Worm (Caenorhabditis elegans) whole organism, L4 larva: ENCODE results near the gene srtx-1.
"Not testable (repeated sequence)": the region's sequence is repeated elsewhere in the genome, so short reads cannot be mapped to it uniquely, and the experiment has no call there.

Experiments
- Y48G9A.11 ChIP-seq: fragments of 200-800 bp; sonication (Bioruptor generic); IDR thresholded peaks from 2 replicates; pipeline ENCODE4 v1.3.6; 2022; ENCODE audit warnings: missing genetic modification reagents, missing genetic modification characterization, missing compliant biosample characterization
- ZK546.5 ChIP-seq, 2 experiments: sonication (generic microtip); optimal IDR thresholded peaks; 2 replicates each; lab custom pipeline; 2017; ENCODE audit warnings: missing biosample characterization in 2 of 2, missing genetic modification characterization in 2 of 2
- ceh-20 ChIP-seq: fragments of 200-800 bp; sonication (Bioruptor generic); IDR thresholded peaks from 2 replicates; pipeline ENCODE4 v1.3.6; 2022; ENCODE audit warnings: missing genetic modification reagents, missing genetic modification characterization, missing compliant biosample characterization
- ceh-28 ChIP-seq: fragments of 150-350 bp; optimal IDR thresholded peaks from 2 replicates; lab custom pipeline; 2014; ENCODE audit warnings: missing biosample characterization, missing genetic modification reagents, missing genetic modification characterization
- ceh-44 ChIP-seq: fragments of 200-800 bp; sonication (Bioruptor generic); IDR thresholded peaks from 2 replicates; pipeline ENCODE4 v1.3.6; 2022; ENCODE audit warnings: missing genetic modification reagents, missing genetic modification characterization, missing compliant biosample characterization
- ceh-62 ChIP-seq: sonication (generic microtip); optimal IDR thresholded peaks from 2 replicates; lab custom pipeline; 2017; ENCODE audit warnings: missing biosample characterization, missing genetic modification characterization
- dmd-8 ChIP-seq: fragments of 200-800 bp; sonication (Bioruptor generic); IDR thresholded peaks from 2 replicates; pipeline ENCODE4 v1.3.6; 2022; ENCODE audit warnings: missing genetic modification characterization, missing compliant biosample characterization
- egl-43 ChIP-seq: fragments of 200-800 bp; sonication (Bioruptor generic); IDR thresholded peaks from 2 replicates; pipeline ENCODE4 v1.3.6; 2022; ENCODE audit warnings: missing genetic modification reagents, missing genetic modification characterization, missing compliant biosample characterization
- hlh-11 ChIP-seq: fragments of 200-800 bp; sonication (Bioruptor generic); optimal IDR thresholded peaks from 2 replicates; lab custom pipeline; 2018; ENCODE audit warnings: mild to moderate bottlenecking, missing genetic modification characterization, missing compliant biosample characterization
- jun-1 ChIP-seq: fragments of 150-350 bp; optimal IDR thresholded peaks from 2 replicates; lab custom pipeline; 2014; ENCODE audit warnings: missing biosample characterization, missing genetic modification reagents, missing genetic modification characterization
- lim-7 ChIP-seq: fragments of 200-800 bp; sonication (Bioruptor generic); IDR thresholded peaks from 2 replicates; pipeline ENCODE4 v1.3.6; 2022; ENCODE audit warnings: missing genetic modification characterization, missing compliant biosample characterization
- lin-1 ChIP-seq: fragments of 200-800 bp; sonication (Bioruptor generic); IDR thresholded peaks from 2 replicates; pipeline ENCODE4 v1.3.6; 2022; ENCODE audit warnings: missing genetic modification reagents, missing genetic modification characterization, missing compliant biosample characterization
- lin-13 ChIP-seq: fragments of 150-350 bp; optimal IDR thresholded peaks from 2 replicates; lab custom pipeline; 2014; ENCODE audit warnings: missing biosample characterization, missing genetic modification reagents, missing genetic modification characterization
- lin-15B ChIP-seq: fragments of 150-350 bp; sonication (generic microtip); optimal IDR thresholded peaks from 3 replicates; lab custom pipeline; 2014; ENCODE audit warnings: missing biosample characterization, missing genetic modification characterization
- lin-39 ChIP-seq: fragments of 150-350 bp; optimal IDR thresholded peaks from 2 replicates; lab custom pipeline; 2014; ENCODE audit warnings: missing biosample characterization, missing genetic modification reagents, missing genetic modification characterization
- mdl-1 ChIP-seq, 2 experiments: fragments of 150-350 bp in 1 of 2; sonication (generic microtip) in 1 of 2; optimal IDR thresholded peaks; 2 replicates each; lab custom pipeline; 2014 to 2017; ENCODE audit warnings: missing biosample characterization in 2 of 2, missing genetic modification characterization in 2 of 2
- mdt-29 ChIP-seq: fragments of 200-800 bp; sonication (Bioruptor generic); IDR thresholded peaks from 2 replicates; pipeline ENCODE4 v1.3.6; 2022; ENCODE audit warnings: missing genetic modification reagents, missing genetic modification characterization, missing compliant biosample characterization
- mxl-2 ChIP-seq: fragments of 200-800 bp; sonication (Bioruptor generic); conservative IDR thresholded peaks from 2 replicates; pipeline ENCODE4 v1.3.6; 2022; ENCODE audit warnings: missing genetic modification reagents, missing genetic modification characterization, missing compliant biosample characterization
- nhr-102 ChIP-seq: sonication (generic microtip); optimal IDR thresholded peaks from 2 replicates; lab custom pipeline; 2016; ENCODE audit warnings: mild to moderate bottlenecking, missing genetic modification characterization, moderate library complexity, missing compliant biosample characterization
- nhr-25 ChIP-seq: sonication (generic microtip); optimal IDR thresholded peaks from 2 replicates; lab custom pipeline; 2017; ENCODE audit warnings: missing genetic modification characterization, mild to moderate bottlenecking, missing compliant biosample characterization, antibody characterized with exemption, moderate library complexity, borderline replicate concordance; ENCODE audit not compliant: insufficient read depth
- nhr-28 ChIP-seq: fragments of 150-350 bp; optimal IDR thresholded peaks from 2 replicates; lab custom pipeline; 2014; ENCODE audit warnings: missing biosample characterization, missing genetic modification characterization
- nhr-42 ChIP-seq: fragments of 200-800 bp; sonication (Bioruptor generic); IDR thresholded peaks from 2 replicates; pipeline ENCODE4 v1.3.6; 2022; ENCODE audit warnings: missing genetic modification characterization, missing compliant biosample characterization
- pha-4 ChIP-seq, 2 experiments: fragments of 150-350 bp in 1 of 2; fragments of 200-800 bp in 1 of 2; sonication (Bioruptor generic) in 1 of 2; IDR thresholded peaks in 1 of 2; optimal IDR thresholded peaks in 1 of 2; 2 replicates each; pipeline versions ENCODE4 v1.3.6 to Lab custom; 2014 to 2022; ENCODE audit warnings: missing genetic modification characterization in 2 of 2, missing genetic modification reagents in 2 of 2, missing biosample characterization in 1 of 2, missing compliant biosample characterization in 1 of 2
- rbr-2 ChIP-seq: sonication (generic microtip); optimal IDR thresholded peaks from 2 replicates; lab custom pipeline; 2016; ENCODE audit warnings: missing genotype, missing genetic modification characterization, missing compliant biosample characterization
- sdz-12 ChIP-seq: fragments of 200-800 bp; sonication (Bioruptor generic); optimal IDR thresholded peaks from 2 replicates; lab custom pipeline; 2018; ENCODE audit warnings: mild to moderate bottlenecking, missing genetic modification characterization, missing compliant biosample characterization
- snpc-1.2 ChIP-seq: fragments of 200-800 bp; sonication (Bioruptor generic); IDR thresholded peaks from 2 replicates; pipeline ENCODE4 v1.3.6; 2022; ENCODE audit warnings: missing genetic modification reagents, missing genetic modification characterization, missing compliant biosample characterization
- tag-97 ChIP-seq: fragments of 200-800 bp; sonication (Bioruptor generic); IDR thresholded peaks from 2 replicates; pipeline ENCODE4 v1.3.6; 2022; ENCODE audit warnings: missing genetic modification characterization, missing compliant biosample characterization
- tra-1 ChIP-seq: fragments of 200-800 bp; sonication (Bioruptor generic); IDR thresholded peaks from 2 replicates; pipeline ENCODE4 v1.3.6; 2022; ENCODE audit warnings: missing genetic modification reagents, missing genetic modification characterization, missing compliant biosample characterization
- unc-62 ChIP-seq, 3 experiments: fragments of 150-350 bp in 1 of 3; sonication (generic microtip); optimal IDR thresholded peaks in 2 of 3; peaks in 1 of 3; 1 replicate in 1 of 3; 2 replicates in 2 of 3; lab custom pipeline; 2014 to 2017; ENCODE audit warnings: missing biosample characterization in 3 of 3, missing genetic modification characterization in 3 of 3, missing genetic modification reagents in 3 of 3, missing genotype in 1 of 3
- zag-1 ChIP-seq: fragments of 150-350 bp; optimal IDR thresholded peaks from 2 replicates; lab custom pipeline; 2014; ENCODE audit warnings: missing biosample characterization, missing genetic modification characterization
- zip-11 ChIP-seq: fragments of 200-800 bp; sonication (Bioruptor generic); IDR thresholded peaks from 2 replicates; pipeline ENCODE4 v1.3.6; 2022; ENCODE audit warnings: missing genetic modification characterization, missing compliant biosample characterization
- ztf-7 ChIP-seq: fragments of 150-350 bp; optimal IDR thresholded peaks from 2 replicates; lab custom pipeline; 2014; ENCODE audit warnings: missing biosample characterization, missing genetic modification characterization

Gene srtx-1

ce11 chrIV:7428998-7429397 is 8.0 kb downstream of the srtx-1 start:
- TF ChIP-seq ceh-62 (tag; lab: Kevin White, UChicago) (no peak), tag-97 (no peak), ceh-44 (no peak), lim-7 (GFP tag; lab: Robert Waterston, UW) (no peak), lin-15B (tag; lab: Kevin White, UChicago) (no peak), lin-39 (tag; lab: Kevin White, UChicago) (no peak), dmd-8 (GFP tag; lab: Robert Waterston, UW) (no peak)

ce11 chrIV:7433858-7434257 is 12.8 kb downstream of the srtx-1 start, which contains the start of gene B0496.11:
Gene B0496.11, minus strand, starts transcription at chrIV:7433958.
- no peak for TF ChIP-seq ZK546.5 (tag; optimal IDR thresholded peaks at IDR 0.05; lab: Kevin White, UChicago)
- no peak for TF ChIP-seq mdt-29 (GFP tag; lab: Robert Waterston, UW)
- TF ChIP-seq nhr-25 (tag; lab: Kevin White, UChicago): no peak
- TF ChIP-seq mdl-1 (tag; optimal IDR thresholded peaks at IDR 0.05; lab: Kevin White, UChicago): no peak
- no peak for TF ChIP-seq lin-15B (tag; lab: Kevin White, UChicago)
- TF ChIP-seq lin-39 (tag; lab: Kevin White, UChicago): no peak
- no peak for TF ChIP-seq ztf-7
- TF ChIP-seq ceh-28: no peak
- no peak for TF ChIP-seq nhr-42
- no peak for TF ChIP-seq nhr-102 (tag; lab: Kevin White, UChicago)
- no peak for TF ChIP-seq egl-43 (GFP tag; lab: Robert Waterston, UW)
- TF ChIP-seq mxl-2 (GFP tag; lab: Robert Waterston, UW): no peak
- no peak for TF ChIP-seq rbr-2 (tag; lab: Kevin White, UChicago)
- TF ChIP-seq lin-13: no peak
- TF ChIP-seq zag-1 (tag; lab: Kevin White, UChicago): no peak
- no peak for TF ChIP-seq nhr-28 (tag; lab: Kevin White, UChicago)
- no peak for TF ChIP-seq zip-11 (GFP tag; lab: Robert Waterston, UW)
- TF ChIP-seq lin-1 (GFP tag; lab: Robert Waterston, UW): no peak
- no peak for TF ChIP-seq sdz-12 (GFP tag; lab: Kevin White, UChicago)
- TF ChIP-seq, all 104 proteins: peak for 0

- TF ChIP-seq unc-62 (GFP tag; optimal IDR thresholded peaks at IDR 0.05 in 1 of 2; lab: Kevin White, UChicago) (peak in 1 of 2 experiments; percentile 92), unc-62 (tag; optimal IDR thresholded peaks at IDR 0.05; lab: Kevin White, UChicago) (no peak), ceh-20 (no peak)
These were observed 18.4 kb downstream of the srtx-1 start for ce11 chrIV:7439377-7439776.

- TF ChIP-seq nhr-28 (tag; lab: Kevin White, UChicago) (peak; percentile 66), ceh-62 (tag; lab: Kevin White, UChicago) (no peak), hlh-11 (tag; lab: Kevin White, UChicago) (peak; percentile 3), jun-1 (tag; lab: Kevin White, UChicago) (no peak), tag-97 (no peak)
These were observed 19.2 kb downstream of the srtx-1 start for ce11 chrIV:7440238-7440637.

- peak; percentile 73 for TF ChIP-seq lim-7 (GFP tag; lab: Robert Waterston, UW)
- TF ChIP-seq pha-4 (GFP tag; IDR thresholded peaks at IDR 0.05; lab: Robert Waterston, UW): peak; percentile 12; the same call in 1 of the 2 replicates
- not testable (repeated sequence) for TF ChIP-seq pha-4 (tag; optimal IDR thresholded peaks at IDR 0.05; lab: Kevin White, UChicago)
- 0 out of 2 replicates have a peak, but pooled peaks have one; percentile 36 for TF ChIP-seq Y48G9A.11
- 0 out of 2 replicates have a peak, but pooled peaks have one; percentile 22 for TF ChIP-seq snpc-1.2 (GFP tag; lab: Robert Waterston, UW)
- TF ChIP-seq tra-1 (GFP tag; lab: Robert Waterston, UW): 0 out of 2 replicates have a peak, but pooled peaks have one; percentile 28
- TF ChIP-seq, all 104 proteins: peak for 5; not testable (repeated sequence) for 99
These were observed 20.0 kb downstream of the srtx-1 start for ce11 chrIV:7440985-7441384.
